Fruit fly (Drosophila melanogaster): ENCODE results near the gene Coprox.

The Coprox gene

dm6 chr2L:6920661-6921359 is 43.4 kb upstream of the Coprox start, which contains the start of gene Hrb27C (continued):
- TF ChIP-seq CG5245 (GFP tag; optimal IDR thresholded peaks at IDR 0.05) (no peak), Oaz (GFP tag; IDR thresholded peaks at IDR 0.05) (no peak), Atf3 (GFP tag; optimal IDR thresholded peaks at IDR 0.05) (no peak), cg (GFP tag; optimal IDR thresholded peaks at IDR 0.05) (peak; percentile 97), Dbx (GFP tag; IDR thresholded peaks at IDR 0.05) (peak; percentile 50; the same call in 1 of the 3 replicates), bbx (GFP tag; IDR thresholded peaks at IDR 0.05; ENCODE audit: partially characterized antibody) (peak; percentile 53; the same call in 1 of the 2 replicates), CG13624 (GFP tag; optimal IDR thresholded peaks at IDR 0.05) (peak; percentile 54), B-H2 (GFP tag; optimal IDR thresholded peaks at IDR 0.05) (no peak), Sox102F (GFP tag; optimal IDR thresholded peaks at IDR 0.05) (no peak), cad (GFP tag; optimal IDR thresholded peaks at IDR 0.05) (no peak), Optix (GFP tag; IDR thresholded peaks at IDR 0.05) (no peak), Dref (GFP tag; IDR thresholded peaks at IDR 0.05) (no peak), CG17829 (tag; optimal IDR thresholded peaks at IDR 0.05) (no peak), da (GFP tag; optimal IDR thresholded peaks at IDR 0.05) (no peak), Pdp1 (GFP tag; optimal IDR thresholded peaks at IDR 0.05) (peak in 1 of 2 experiments; percentile 86), run (tag; optimal IDR thresholded peaks at IDR 0.05) (no peak), Adf1 (GFP tag; IDR thresholded peaks at IDR 0.05) (0 out of 2 replicates have a peak, but pooled peaks have one; percentile 7), CG15696 (tag; optimal IDR thresholded peaks at IDR 0.05) (no peak), Hsf (GFP tag; optimal IDR thresholded peaks at IDR 0.05) (no peak), ATbp (GFP tag; optimal IDR thresholded peaks at IDR 0.05) (no peak), salm (tag; optimal IDR thresholded peaks at IDR 0.05) (peak; percentile 9), lbe (GFP tag; optimal IDR thresholded peaks at IDR 0.05) (no peak), CG4617 (GFP tag; optimal IDR thresholded peaks at IDR 0.05; ENCODE audit: borderline replicate concordance) (no peak), Gug (GFP tag; IDR thresholded peaks at IDR 0.05) (no peak), Ets97D (GFP tag; optimal IDR thresholded peaks at IDR 0.05) (no peak), Awh (GFP tag; IDR thresholded peaks at IDR 0.05) (no peak), CG9817 (tag; optimal IDR thresholded peaks at IDR 0.05) (no peak)

DNA sequence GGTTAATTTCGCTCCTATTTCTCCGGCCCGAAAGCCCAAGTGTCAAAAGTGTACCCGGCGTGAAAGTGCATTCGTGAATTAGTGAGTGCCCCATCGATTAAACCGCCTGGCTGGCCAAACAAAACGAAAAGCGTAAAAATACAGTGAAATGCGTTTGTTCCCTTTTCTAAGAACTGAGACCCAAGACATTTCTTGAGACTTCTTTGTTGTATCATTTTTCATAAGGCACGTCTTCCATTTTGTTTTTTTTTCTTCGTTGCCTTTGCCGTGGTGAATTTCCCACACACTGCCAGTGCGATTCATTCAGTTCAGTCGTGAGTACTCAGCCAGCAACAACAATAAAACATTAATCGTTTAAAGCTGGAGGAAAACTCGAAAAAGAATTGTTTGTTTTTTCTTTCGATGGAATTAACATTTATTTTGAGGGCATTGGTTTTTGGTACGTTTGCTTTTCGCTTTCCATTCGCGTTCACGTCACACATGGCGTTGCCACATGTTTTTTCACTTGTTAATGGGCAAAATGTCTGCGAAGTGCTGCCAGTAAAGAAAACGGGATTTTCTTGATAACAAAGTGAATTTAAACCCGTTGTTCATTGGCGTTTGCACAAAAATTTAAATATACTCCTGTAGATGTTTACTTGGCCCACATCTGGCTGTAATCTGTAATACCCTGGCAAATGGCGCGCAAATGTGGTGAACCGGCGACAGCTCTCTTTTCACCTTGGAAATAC is 42.7 kb upstream of the Coprox start:
- TF ChIP-seq CG3065 (GFP tag; optimal IDR thresholded peaks at IDR 0.05) (no peak), fd64A (GFP tag; optimal IDR thresholded peaks at IDR 0.05) (no peak), vfl (GFP tag; optimal IDR thresholded peaks at IDR 0.05) (no peak), NFAT (GFP tag; IDR thresholded peaks at IDR 0.05) (no peak), CG14710 (tag; optimal IDR thresholded peaks at IDR 0.05) (peak; percentile 5), CG12155 (GFP tag; optimal IDR thresholded peaks at IDR 0.05) (no peak), Kr (GFP tag; optimal IDR thresholded peaks at IDR 0.05) (no peak), CG15696 (tag; optimal IDR thresholded peaks at IDR 0.05) (no peak), E2f1 (GFP tag; IDR thresholded peaks at IDR 0.05) (peak; percentile 35; the same call in 1 of the 2 replicates), CG17359 (tag; optimal IDR thresholded peaks at IDR 0.05) (peak; percentile 14), onecut (GFP tag; IDR thresholded peaks at IDR 0.05) (no peak), CG17802 (tag; optimal IDR thresholded peaks at IDR 0.05) (no peak), C15 (GFP tag; IDR thresholded peaks at IDR 0.05) (no peak), Hr78 (GFP tag; optimal IDR thresholded peaks at IDR 0.05) (no peak), CG32767 (GFP tag; IDR thresholded peaks at IDR 0.05) (no peak), eve (GFP tag; optimal IDR thresholded peaks at IDR 0.05) (no peak), her (GFP tag; optimal IDR thresholded peaks at IDR 0.05) (no peak), dimm (GFP tag; IDR thresholded peaks at IDR 0.05) (no peak), kay (GFP tag; optimal IDR thresholded peaks at IDR 0.05) (peak; percentile 11), Hr3 (GFP tag; optimal IDR thresholded peaks at IDR 0.05) (no peak), Fer2 (tag; optimal IDR thresholded peaks at IDR 0.05) (no peak), CG10543 (GFP tag; optimal IDR thresholded peaks at IDR 0.05) (no peak), phol (tag; optimal IDR thresholded peaks at IDR 0.05) (peak; percentile 71)
